Worm (Caenorhabditis elegans) whole organism, L3 larva: ENCODE results near the gene Y57G11B.2.

Source experiments
- R02D3.7 ChIP-seq: fragments of 150-350 bp; optimal IDR thresholded peaks from 2 replicates; lab custom pipeline; 2014; ENCODE audit warnings: missing biosample characterization, missing genetic modification characterization
- aly-2 ChIP-seq: fragments of 150-350 bp; optimal IDR thresholded peaks from 2 replicates; lab custom pipeline; 2014; ENCODE audit warnings: missing biosample characterization, missing genetic modification characterization
- ama-1 ChIP-seq: fragments of 150-350 bp; optimal IDR thresholded peaks from 2 replicates; lab custom pipeline; 2018
- ceh-16 ChIP-seq: sonication (generic microtip); optimal IDR thresholded peaks from 2 replicates; lab custom pipeline; 2017; ENCODE audit warnings: missing biosample characterization, missing genetic modification characterization
- ceh-28 ChIP-seq: fragments of 150-350 bp; optimal IDR thresholded peaks from 2 replicates; lab custom pipeline; 2014; ENCODE audit warnings: missing biosample characterization, missing genetic modification reagents, missing genetic modification characterization
- ceh-82 ChIP-seq: fragments of 150-350 bp; optimal IDR thresholded peaks from 2 replicates; lab custom pipeline; 2014; ENCODE audit warnings: missing biosample characterization, missing genetic modification characterization
- ceh-9 ChIP-seq: sonication (generic microtip); optimal IDR thresholded peaks from 2 replicates; lab custom pipeline; 2018; ENCODE audit warnings: missing biosample characterization, missing genetic modification characterization
- daf-12 ChIP-seq: fragments of 150-350 bp; optimal IDR thresholded peaks from 2 replicates; lab custom pipeline; 2014; ENCODE audit warnings: missing biosample characterization, missing genetic modification reagents, missing genetic modification characterization
- egl-5 ChIP-seq: fragments of 150-350 bp; optimal IDR thresholded peaks from 2 replicates; lab custom pipeline; 2017; ENCODE audit warnings: missing biosample characterization, missing genetic modification reagents, missing genetic modification characterization, inconsistent platforms
- elt-1 ChIP-seq: fragments of 150-350 bp; optimal IDR thresholded peaks from 2 replicates; lab custom pipeline; 2014; ENCODE audit warnings: missing biosample characterization, missing genetic modification characterization
- elt-2 ChIP-seq: sonication (generic microtip); optimal IDR thresholded peaks from 2 replicates; lab custom pipeline; 2016; ENCODE audit warnings: missing genetic modification reagents, mild to moderate bottlenecking, missing genetic modification characterization, missing compliant biosample characterization
- elt-3 ChIP-seq, 3 experiments: fragments of 150-350 bp in 1 of 3; sonication (generic microtip) in 2 of 3; optimal IDR thresholded peaks; 2 replicates in 2 of 3; 4 replicates in 1 of 3; lab custom pipeline; 2014 to 2017; ENCODE audit warnings: missing biosample characterization in 3 of 3, missing genetic modification characterization in 3 of 3
- eor-1 ChIP-seq, 2 experiments: fragments of 150-350 bp; optimal IDR thresholded peaks; 2 replicates each; lab custom pipeline; 2014 to 2018; ENCODE audit warnings: missing biosample characterization in 2 of 2, missing genetic modification characterization in 2 of 2
- fkh-10 ChIP-seq: sonication (generic microtip); optimal IDR thresholded peaks from 2 replicates; lab custom pipeline; 2017; ENCODE audit warnings: missing biosample characterization, missing genetic modification reagents, missing genetic modification characterization
- fos-1 ChIP-seq: fragments of 150-350 bp; optimal IDR thresholded peaks from 2 replicates; lab custom pipeline; 2014; ENCODE audit warnings: missing biosample characterization, missing genetic modification characterization
- hmg-11 ChIP-seq: sonication (generic microtip); optimal IDR thresholded peaks from 2 replicates; lab custom pipeline; 2016; ENCODE audit warnings: missing genetic modification characterization, missing compliant biosample characterization
- jun-1 ChIP-seq: fragments of 150-350 bp; optimal IDR thresholded peaks from 2 replicates; lab custom pipeline; 2014; ENCODE audit warnings: missing biosample characterization, missing genetic modification reagents, missing genetic modification characterization
- lin-15B ChIP-seq: fragments of 150-350 bp; optimal IDR thresholded peaks from 2 replicates; lab custom pipeline; 2014; ENCODE audit warnings: missing biosample characterization, missing genetic modification characterization
- lin-39 ChIP-seq: fragments of 150-350 bp; optimal IDR thresholded peaks from 2 replicates; lab custom pipeline; 2018; ENCODE audit warnings: missing biosample characterization, missing genetic modification reagents, missing genetic modification characterization
- lsy-12 ChIP-seq: sonication (generic microtip); optimal IDR thresholded peaks from 2 replicates; lab custom pipeline; 2016; ENCODE audit warnings: mild to moderate bottlenecking, missing genetic modification characterization, missing compliant biosample characterization
- mdl-1 ChIP-seq: fragments of 150-350 bp; optimal IDR thresholded peaks from 2 replicates; lab custom pipeline; 2014; ENCODE audit warnings: missing biosample characterization, missing genetic modification characterization
- nfya-1 ChIP-seq: sonication (generic microtip); optimal IDR thresholded peaks from 2 replicates; lab custom pipeline; 2017; ENCODE audit warnings: missing genetic modification characterization, mild to moderate bottlenecking, missing compliant biosample characterization, antibody characterized with exemption, moderate library complexity; ENCODE audit not compliant: insufficient read depth
- nhr-11 ChIP-seq: fragments of 150-350 bp; optimal IDR thresholded peaks from 2 replicates; lab custom pipeline; 2014; ENCODE audit warnings: missing biosample characterization, missing genetic modification characterization
- nhr-12 ChIP-seq: fragments of 150-350 bp; optimal IDR thresholded peaks from 2 replicates; lab custom pipeline; 2014; ENCODE audit warnings: missing biosample characterization, missing genetic modification characterization
- nhr-23 ChIP-seq: fragments of 150-350 bp; optimal IDR thresholded peaks from 2 replicates; lab custom pipeline; 2014; ENCODE audit warnings: missing biosample characterization, missing genetic modification reagents, missing genetic modification characterization
- nhr-237 ChIP-seq: fragments of 150-350 bp; optimal IDR thresholded peaks from 2 replicates; lab custom pipeline; 2014; ENCODE audit warnings: missing biosample characterization, missing genetic modification characterization
- nhr-25 ChIP-seq: sonication (generic microtip); optimal IDR thresholded peaks from 2 replicates; lab custom pipeline; 2017; ENCODE audit warnings: missing biosample characterization, missing genetic modification characterization
- nhr-43 ChIP-seq: sonication (generic microtip); optimal IDR thresholded peaks from 2 replicates; lab custom pipeline; 2016; ENCODE audit warnings: mild to moderate bottlenecking, missing genetic modification characterization, missing compliant biosample characterization; ENCODE audit not compliant: poor library complexity, severe bottlenecking
- nhr-67 ChIP-seq: fragments of 150-350 bp; optimal IDR thresholded peaks from 2 replicates; lab custom pipeline; 2014; ENCODE audit warnings: missing biosample characterization, missing genetic modification characterization
- nhr-76 ChIP-seq: fragments of 150-350 bp; sonication (generic microtip); optimal IDR thresholded peaks from 5 replicates; lab custom pipeline; 2014; ENCODE audit warnings: missing biosample characterization, missing genetic modification characterization
- nhr-77 ChIP-seq: fragments of 150-350 bp; optimal IDR thresholded peaks from 2 replicates; lab custom pipeline; 2014; ENCODE audit warnings: missing biosample characterization, missing genetic modification characterization
- pha-4 ChIP-seq: fragments of 150-350 bp; optimal IDR thresholded peaks from 2 replicates; lab custom pipeline; 2014; ENCODE audit warnings: missing biosample characterization, missing genetic modification reagents, missing genetic modification characterization
- pqm-1 ChIP-seq: fragments of 150-350 bp; optimal IDR thresholded peaks from 2 replicates; lab custom pipeline; 2017; ENCODE audit warnings: missing biosample characterization, missing genetic modification characterization, inconsistent platforms
- snpc-4 ChIP-seq: fragments of 150-350 bp; optimal IDR thresholded peaks from 2 replicates; lab custom pipeline; 2014; ENCODE audit warnings: missing biosample characterization, missing genetic modification characterization
- unc-39 ChIP-seq: sonication (generic microtip); optimal IDR thresholded peaks from 4 replicates; lab custom pipeline; 2017; ENCODE audit warnings: missing biosample characterization, missing genetic modification characterization
- unc-62 ChIP-seq: fragments of 150-350 bp; sonication (generic microtip); optimal IDR thresholded peaks from 4 replicates; lab custom pipeline; 2014; ENCODE audit warnings: missing biosample characterization, missing genetic modification reagents, missing genetic modification characterization
- zag-1 ChIP-seq: fragments of 150-350 bp; optimal IDR thresholded peaks from 2 replicates; lab custom pipeline; 2014; ENCODE audit warnings: missing biosample characterization, missing genetic modification characterization
- ztf-11 ChIP-seq: fragments of 150-350 bp; optimal IDR thresholded peaks from 2 replicates; lab custom pipeline; 2014; ENCODE audit warnings: missing biosample characterization, missing genetic modification characterization
- ztf-4 ChIP-seq: fragments of 150-350 bp; optimal IDR thresholded peaks from 2 replicates; lab custom pipeline; 2014; ENCODE audit warnings: missing biosample characterization, missing genetic modification characterization

Gene Y57G11B.2

ce11 chrIV:14611892-14612497 is 46.8 kb downstream of the Y57G11B.2 start:
- TF ChIP-seq hmg-11, result peak; percentile 35
- peak; percentile 87 for TF ChIP-seq snpc-4 (tag; lab: Kevin White, UChicago)
- no peak for TF ChIP-seq ceh-9
- peak in 1 of 3 experiments; percentile 23 for TF ChIP-seq elt-3 (tag; optimal IDR thresholded peaks at IDR 0.05; lab: Kevin White, UChicago)
- no peak for TF ChIP-seq nhr-76 (tag; lab: Kevin White, UChicago)
- TF ChIP-seq nhr-25 (tag; lab: Kevin White, UChicago), result peak; percentile 44
- no peak for TF ChIP-seq nhr-77 (tag; lab: Kevin White, UChicago)
- TF ChIP-seq unc-39 (tag; lab: Kevin White, UChicago), result no peak
- TF ChIP-seq nhr-23 (tag; lab: Kevin White, UChicago), result peak; percentile 54
- no peak for TF ChIP-seq lin-39 (tag; lab: Kevin White, UChicago)

- peak; percentile 54 for TF ChIP-seq pqm-1 (tag; lab: Kevin White, UChicago)
- TF ChIP-seq unc-62 (GFP tag; lab: Kevin White, UChicago), result no peak
- peak; percentile 40 for TF ChIP-seq jun-1 (tag; lab: Kevin White, UChicago)
- peak; percentile 69 for TF ChIP-seq mdl-1 (tag; lab: Kevin White, UChicago)
- TF ChIP-seq ceh-16 (tag; lab: Kevin White, UChicago), result no peak
- no peak for TF ChIP-seq fkh-10 (GFP tag; lab: Kevin White, UChicago)
- TF ChIP-seq nhr-77 (tag; lab: Kevin White, UChicago), result no peak
- peak in 1 of 3 experiments; percentile 57 for TF ChIP-seq elt-3 (tag; optimal IDR thresholded peaks at IDR 0.05; lab: Kevin White, UChicago)
- TF ChIP-seq nhr-43 (tag; lab: Kevin White, UChicago), result peak; percentile 5
- no peak for TF ChIP-seq nhr-76 (tag; lab: Kevin White, UChicago)
- peak; percentile 60 for TF ChIP-seq ama-1 (lab: Kevin White, UChicago)
- peak; percentile 57 for TF ChIP-seq ceh-28 (tag; lab: Kevin White, UChicago)
- TF ChIP-seq nfya-1 (tag; lab: Kevin White, UChicago), result peak; percentile 24
- TF ChIP-seq nhr-25 (tag; lab: Kevin White, UChicago), result peak; percentile 32
- peak; percentile 68 for TF ChIP-seq elt-2
- TF ChIP-seq elt-1, result peak; percentile 19
Observed at ce11 chrIV:14612547-14613329, 47.6 kb downstream of the Y57G11B.2 start.

DNA sequence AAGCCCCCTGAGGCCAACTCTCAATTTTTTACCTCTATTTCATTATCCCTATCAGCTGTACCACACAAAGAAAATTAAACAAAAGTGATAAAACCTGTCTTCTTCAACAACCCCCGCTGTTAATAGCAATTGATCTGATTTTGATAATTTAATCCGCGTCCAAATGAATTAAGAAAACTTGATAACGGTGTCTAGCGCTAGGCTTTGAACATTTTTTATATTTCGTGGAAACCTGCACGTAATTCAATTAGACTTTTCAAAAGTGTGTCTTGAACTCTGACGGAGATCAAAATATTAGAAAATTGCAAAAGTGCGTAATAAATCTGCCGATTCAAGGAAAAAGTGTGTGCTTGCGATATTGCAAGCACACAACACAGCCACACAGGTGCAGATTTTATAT is 48.2 kb downstream of the Y57G11B.2 start:
- TF ChIP-seq snpc-4 (tag; lab: Kevin White, UChicago) (no peak), pha-4 (tag; lab: Kevin White, UChicago) (no peak), nhr-23 (tag; lab: Kevin White, UChicago) (peak; percentile 6), nhr-43 (tag; lab: Kevin White, UChicago) (peak; percentile 72)

DNA sequence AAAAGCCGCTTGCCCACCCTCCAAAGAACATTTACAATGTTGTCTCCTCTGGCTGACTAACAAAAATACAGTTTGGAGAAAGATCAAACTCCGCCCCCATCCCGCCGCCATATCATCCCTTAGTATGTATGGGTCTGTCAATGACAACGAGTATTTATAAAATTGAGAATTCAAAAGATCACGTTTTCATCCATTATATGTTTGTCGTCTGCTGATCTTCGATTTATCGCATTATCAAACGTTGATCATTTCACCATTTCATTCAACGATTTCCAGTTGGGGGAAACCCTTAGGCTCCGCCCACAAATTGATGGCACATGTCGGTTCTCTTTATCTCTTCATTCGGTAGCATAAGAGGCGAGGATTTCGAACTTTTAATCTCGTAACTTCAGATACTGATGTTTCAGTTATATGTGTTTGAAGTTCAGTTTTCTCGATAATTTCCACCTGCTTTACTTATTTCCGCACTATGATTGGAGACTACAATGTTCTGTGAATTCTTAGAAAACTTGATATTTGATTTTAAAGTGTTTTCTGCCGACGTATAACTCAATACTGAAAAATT is 49.1 kb downstream of the Y57G11B.2 start:
- no peak for TF ChIP-seq lin-15B (tag; lab: Kevin White, UChicago)
- TF ChIP-seq ceh-82, result no peak
- TF ChIP-seq zag-1 (tag; lab: Kevin White, UChicago), result no peak
- peak; percentile 11 for TF ChIP-seq elt-2
- TF ChIP-seq ceh-16 (tag; lab: Kevin White, UChicago), result no peak
- peak; percentile 55 to 82 (median 69) for TF ChIP-seq elt-3 (tag; optimal IDR thresholded peaks at IDR 0.05; lab: Kevin White, UChicago)
- no peak for TF ChIP-seq fos-1 (tag; lab: Kevin White, UChicago)
- TF ChIP-seq nhr-12 (tag; lab: Kevin White, UChicago), result no peak
- TF ChIP-seq nhr-237, result no peak
- no peak for TF ChIP-seq unc-39 (tag; lab: Kevin White, UChicago)
- TF ChIP-seq eor-1 (tag; optimal IDR thresholded peaks at IDR 0.05; lab: Kevin White, UChicago), result no peak
- no peak for TF ChIP-seq egl-5 (tag; lab: Kevin White, UChicago)
- peak; percentile 65 for TF ChIP-seq nhr-11 (tag; lab: Kevin White, UChicago)
- no peak for TF ChIP-seq nhr-67
- peak; percentile 84 for TF ChIP-seq ama-1 (lab: Kevin White, UChicago)
- TF ChIP-seq unc-62 (GFP tag; lab: Kevin White, UChicago), result peak; percentile 0
- peak; percentile 83 for TF ChIP-seq nhr-23 (tag; lab: Kevin White, UChicago)
- TF ChIP-seq jun-1 (tag; lab: Kevin White, UChicago), result no peak
- TF ChIP-seq nhr-76 (tag; lab: Kevin White, UChicago), result no peak
- TF ChIP-seq nhr-77 (tag; lab: Kevin White, UChicago), result no peak
- TF ChIP-seq nhr-43 (tag; lab: Kevin White, UChicago), result peak; percentile 91
- peak; percentile 42 for TF ChIP-seq nfya-1 (tag; lab: Kevin White, UChicago)
- TF ChIP-seq lin-39 (tag; lab: Kevin White, UChicago), result no peak
- no peak for TF ChIP-seq ceh-9
- TF ChIP-seq daf-12 (tag; lab: Kevin White, UChicago), result no peak
- TF ChIP-seq ztf-4 (tag; lab: Kevin White, UChicago), result peak; percentile 44
- TF ChIP-seq lsy-12, result no peak
- no peak for TF ChIP-seq aly-2 (tag; lab: Kevin White, UChicago)
- peak; percentile 8 for TF ChIP-seq R02D3.7 (tag; lab: Kevin White, UChicago)
- no peak for TF ChIP-seq snpc-4 (tag; lab: Kevin White, UChicago)
- TF ChIP-seq fkh-10 (GFP tag; lab: Kevin White, UChicago), result no peak
- no peak for TF ChIP-seq pqm-1 (tag; lab: Kevin White, UChicago)
- TF ChIP-seq elt-1, result no peak
- TF ChIP-seq pha-4 (tag; lab: Kevin White, UChicago), result peak; percentile 1
- no peak for TF ChIP-seq ztf-11 (tag; lab: Kevin White, UChicago)
